Worm (Caenorhabditis elegans) whole organism, early embryonic: ENCODE results near the gene npr-29.

Experiments used
- B0310.2 ChIP-seq: sonication (generic microtip); optimal IDR thresholded peaks from 2 replicates; lab custom pipeline; 2016; ENCODE audit warnings: mild to moderate bottlenecking, missing genetic modification characterization, missing compliant biosample characterization
- F13C5.2 ChIP-seq: sonication (generic microtip); optimal IDR thresholded peaks from 2 replicates; lab custom pipeline; 2017; ENCODE audit warnings: mild to moderate bottlenecking, missing genetic modification characterization, inconsistent platforms, missing compliant biosample characterization
- aly-1 ChIP-seq: sonication (generic microtip); optimal IDR thresholded peaks from 2 replicates; lab custom pipeline; 2016; ENCODE audit warnings: missing genetic modification characterization, missing compliant biosample characterization
- ama-1 ChIP-seq: fragments of 150-350 bp; optimal IDR thresholded peaks from 2 replicates; lab custom pipeline; 2014
- ceh-13 ChIP-seq: fragments of 200-800 bp; sonication (Bioruptor generic); optimal IDR thresholded peaks from 2 replicates; lab custom pipeline; 2018; ENCODE audit warnings: mild to moderate bottlenecking, missing genetic modification characterization, missing compliant biosample characterization
- ceh-36 ChIP-seq: sonication (generic microtip); optimal IDR thresholded peaks from 2 replicates; lab custom pipeline; 2016; ENCODE audit warnings: missing genetic modification characterization, inconsistent platforms, missing compliant biosample characterization
- ets-7 ChIP-seq: sonication (generic microtip); optimal IDR thresholded peaks from 2 replicates; lab custom pipeline; 2016; ENCODE audit warnings: missing genotype, missing genetic modification characterization, missing compliant biosample characterization
- flt-1 ChIP-seq: fragments of 200-800 bp; sonication (Bioruptor generic); IDR thresholded peaks from 2 replicates; pipeline ENCODE4 v1.3.6; 2022; ENCODE audit warnings: missing genetic modification characterization, missing compliant biosample characterization
- hmbx-1 ChIP-seq: sonication (generic microtip); optimal IDR thresholded peaks from 2 replicates; lab custom pipeline; 2016; ENCODE audit warnings: mild to moderate bottlenecking, missing genetic modification characterization, missing compliant biosample characterization
- hmg-4 ChIP-seq: fragments of 200-800 bp; sonication (Bioruptor generic); optimal IDR thresholded peaks from 2 replicates; lab custom pipeline; 2018; ENCODE audit warnings: mild to moderate bottlenecking, missing genetic modification characterization, missing compliant biosample characterization
- hnd-1 ChIP-seq: sonication (generic microtip); optimal IDR thresholded peaks from 2 replicates; lab custom pipeline; 2016; ENCODE audit warnings: missing genetic modification characterization, missing compliant biosample characterization
- pes-1 ChIP-seq: fragments of 200-800 bp; sonication (Bioruptor generic); IDR thresholded peaks from 2 replicates; pipeline ENCODE4 v1.3.6; 2022; ENCODE audit warnings: missing genetic modification reagents, missing genetic modification characterization, missing compliant biosample characterization
- scrt-1 ChIP-seq: fragments of 200-800 bp; sonication (Bioruptor generic); IDR thresholded peaks from 2 replicates; pipeline ENCODE4 v1.3.6; 2022; ENCODE audit warnings: missing genetic modification characterization, missing compliant biosample characterization
- sea-1 ChIP-seq: fragments of 200-800 bp; sonication (Bioruptor generic); conservative IDR thresholded peaks from 2 replicates; pipeline ENCODE4 v1.3.6; 2022; ENCODE audit warnings: missing genetic modification characterization, missing compliant biosample characterization
- tbx-11 ChIP-seq: fragments of 200-800 bp; sonication (Bioruptor generic); IDR thresholded peaks from 2 replicates; pipeline ENCODE4 v1.3.6; 2022; ENCODE audit warnings: missing genetic modification characterization, missing compliant biosample characterization
- tbx-37 ChIP-seq: fragments of 200-800 bp; sonication (Bioruptor generic); conservative IDR thresholded peaks from 2 replicates; pipeline ENCODE4 v1.3.6; 2022; ENCODE audit warnings: missing genetic modification reagents, missing genetic modification characterization, missing compliant biosample characterization
- tra-4 ChIP-seq: sonication (generic microtip); optimal IDR thresholded peaks from 2 replicates; lab custom pipeline; 2017; ENCODE audit warnings: missing genetic modification characterization, missing compliant biosample characterization

The npr-29 gene

DNA sequence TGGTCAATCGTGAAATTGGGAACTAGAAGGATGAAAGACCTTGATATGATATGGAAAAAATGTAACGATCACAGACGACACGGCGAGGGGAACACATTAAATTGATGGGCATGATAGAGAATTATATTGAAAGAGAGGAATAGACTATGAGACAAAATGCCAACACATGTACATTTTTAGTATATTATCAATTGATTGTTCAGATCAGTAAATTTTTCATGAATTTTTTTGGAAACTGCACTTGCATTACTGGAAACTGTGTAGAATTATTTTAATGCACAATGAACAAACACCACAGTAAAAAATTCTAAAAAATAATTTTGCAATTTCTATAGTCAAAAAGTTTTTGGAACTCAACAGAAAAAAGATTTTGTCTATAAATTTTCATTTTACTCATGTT, 42.0 kb downstream of the npr-29 start:
- TF ChIP-seq ceh-13 (no peak), ets-7 (tag; lab: Kevin White, UChicago) (no peak), ceh-36 (tag; lab: Kevin White, UChicago) (no peak), hnd-1 (tag; lab: Kevin White, UChicago) (no peak), tbx-11 (GFP tag; lab: Robert Waterston, UW) (no peak)

DNA sequence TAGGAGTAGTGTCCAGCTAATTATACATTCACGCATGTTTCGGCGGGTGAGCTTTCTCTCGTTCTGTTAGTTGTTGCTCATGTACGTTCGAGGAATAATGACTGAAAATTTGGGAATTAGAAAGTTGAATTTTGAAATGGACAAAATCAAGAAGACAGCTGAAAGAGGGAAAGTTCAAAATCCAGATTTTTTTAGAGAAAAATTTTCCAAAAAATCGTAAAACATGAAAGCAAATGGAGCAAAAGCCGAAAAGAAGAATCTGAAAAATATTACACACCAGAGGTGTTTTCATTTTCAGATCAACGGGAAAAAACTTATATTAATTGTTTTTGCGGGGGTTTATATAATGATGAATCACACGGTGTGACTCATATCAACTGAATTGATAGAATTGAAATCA, 42.6 kb downstream of the npr-29 start, which contains the start of gene ina-1:
TSS of gene ina-1 (minus strand) at position 101 of the 400 bp plus-strand sequence.
- TF ChIP-seq tbx-37 (GFP tag; lab: Robert Waterston, UW) (no peak), pes-1 (no peak), aly-1 (no peak), ceh-36 (tag; lab: Kevin White, UChicago) (no peak)

DNA sequence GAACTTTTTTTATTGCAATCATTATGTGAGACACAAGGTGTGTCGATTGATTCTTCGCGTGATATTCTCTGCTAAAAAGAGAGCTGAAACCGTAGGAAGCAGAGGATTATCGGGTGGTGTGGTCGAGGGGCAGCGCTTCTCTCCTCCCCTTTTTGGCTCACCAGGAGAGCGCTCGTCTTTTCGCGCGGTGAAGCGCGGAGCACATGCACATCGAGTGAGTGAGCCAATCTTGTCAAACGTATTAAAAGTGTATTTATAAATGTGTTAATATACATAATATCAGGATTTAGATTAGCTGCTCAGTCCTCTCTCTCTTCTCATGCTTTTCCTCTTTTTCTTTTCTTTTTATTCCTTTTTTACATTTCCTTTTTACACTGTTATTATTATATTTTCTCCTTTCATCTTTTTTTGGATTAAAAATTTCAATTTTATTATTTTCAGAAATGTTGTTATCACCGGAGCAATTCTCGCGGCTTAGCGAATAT, 52.6 kb downstream of the npr-29 start, which contains the start of gene dgk-3:
TSS of gene dgk-3 (plus strand) at position 435 of the 485 bp plus-strand sequence.
- TF ChIP-seq ceh-13 (no peak), flt-1 (GFP tag; lab: Robert Waterston, UW) (no peak), ama-1 (no peak), hnd-1 (tag; lab: Kevin White, UChicago) (no peak), hmbx-1 (tag; lab: Kevin White, UChicago) (no peak), hmg-4 (GFP tag; lab: Kevin White, UChicago) (no peak), scrt-1 (no peak), tra-4 (tag; lab: Kevin White, UChicago) (no peak), F13C5.2 (tag; lab: Kevin White, UChicago) (no peak), tbx-37 (GFP tag; lab: Robert Waterston, UW) (no peak), sea-1 (GFP tag; lab: Robert Waterston, UW) (no peak)

DNA sequence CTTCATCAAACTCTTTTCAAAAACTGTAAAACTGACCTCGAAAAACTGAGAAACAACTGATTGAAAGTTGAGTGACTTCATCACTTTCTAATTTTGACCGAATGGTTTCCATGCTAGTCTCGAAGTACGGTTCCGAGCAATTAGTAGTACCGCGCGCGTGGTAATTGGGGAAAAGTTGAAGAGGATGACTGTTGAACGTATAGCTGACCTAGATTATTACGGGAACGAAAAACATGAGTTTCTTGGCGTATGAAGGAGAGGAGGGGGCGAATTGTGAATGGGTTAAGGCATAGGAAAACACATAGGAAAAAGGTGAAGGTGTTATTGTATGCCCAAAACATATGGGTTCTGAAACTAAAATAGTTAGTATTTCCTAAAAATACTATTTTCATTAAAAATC, 53.7 kb downstream of the npr-29 start, which contains the start of gene ptr-9:
TSS of gene ptr-9 (minus strand) at position 101 of the 400 bp plus-strand sequence.
- no peak for TF ChIP-seq F13C5.2 (tag; lab: Kevin White, UChicago)
- TF ChIP-seq ceh-13, result no peak
- TF ChIP-seq tra-4 (tag; lab: Kevin White, UChicago), result no peak
- no peak for TF ChIP-seq B0310.2 (tag; lab: Kevin White, UChicago)
- no peak for TF ChIP-seq ama-1
- TF ChIP-seq sea-1 (GFP tag; lab: Robert Waterston, UW), result no peak
- TF ChIP-seq ceh-36 (tag; lab: Kevin White, UChicago), result no peak
- no peak for TF ChIP-seq hmbx-1 (tag; lab: Kevin White, UChicago)
